Worm (Caenorhabditis elegans) whole organism, L3 larva: Measurements from ENCODE around the gene W08F4.7.

ENCODE experiments used
- ceh-16 ChIP-seq: sonication (generic microtip); optimal IDR thresholded peaks from 2 replicates; lab custom pipeline; 2017; ENCODE audit warnings: missing biosample characterization, missing genetic modification characterization
- egl-5 ChIP-seq: fragments of 150-350 bp; optimal IDR thresholded peaks from 2 replicates; lab custom pipeline; 2017; ENCODE audit warnings: missing biosample characterization, missing genetic modification reagents, missing genetic modification characterization, inconsistent platforms
- elt-2 ChIP-seq: sonication (generic microtip); optimal IDR thresholded peaks from 2 replicates; lab custom pipeline; 2016; ENCODE audit warnings: missing genetic modification reagents, mild to moderate bottlenecking, missing genetic modification characterization, missing compliant biosample characterization
- fkh-10 ChIP-seq: sonication (generic microtip); optimal IDR thresholded peaks from 2 replicates; lab custom pipeline; 2017; ENCODE audit warnings: missing biosample characterization, missing genetic modification reagents, missing genetic modification characterization
- fkh-2 ChIP-seq: fragments of 150-350 bp; optimal IDR thresholded peaks from 2 replicates; lab custom pipeline; 2014; ENCODE audit warnings: missing biosample characterization, missing genetic modification reagents, missing genetic modification characterization
- lin-15B ChIP-seq: fragments of 150-350 bp; optimal IDR thresholded peaks from 2 replicates; lab custom pipeline; 2014; ENCODE audit warnings: missing biosample characterization, missing genetic modification characterization
- nhr-11 ChIP-seq: fragments of 150-350 bp; optimal IDR thresholded peaks from 2 replicates; lab custom pipeline; 2014; ENCODE audit warnings: missing biosample characterization, missing genetic modification characterization
- nhr-237 ChIP-seq: fragments of 150-350 bp; optimal IDR thresholded peaks from 2 replicates; lab custom pipeline; 2014; ENCODE audit warnings: missing biosample characterization, missing genetic modification characterization
- pha-4 ChIP-seq: fragments of 150-350 bp; optimal IDR thresholded peaks from 2 replicates; lab custom pipeline; 2014; ENCODE audit warnings: missing biosample characterization, missing genetic modification reagents, missing genetic modification characterization
- sea-2 ChIP-seq: fragments of 150-350 bp; sonication (generic microtip); optimal IDR thresholded peaks from 4 replicates; lab custom pipeline; 2014; ENCODE audit warnings: missing biosample characterization, missing genetic modification reagents, missing genetic modification characterization
- tbx-2 ChIP-seq: sonication (generic microtip); optimal IDR thresholded peaks from 2 replicates; lab custom pipeline; 2016; ENCODE audit warnings: mild to moderate bottlenecking, missing genetic modification characterization, missing compliant biosample characterization
- unc-39 ChIP-seq: sonication (generic microtip); optimal IDR thresholded peaks from 4 replicates; lab custom pipeline; 2017; ENCODE audit warnings: missing biosample characterization, missing genetic modification characterization
- zag-1 ChIP-seq: fragments of 150-350 bp; optimal IDR thresholded peaks from 2 replicates; lab custom pipeline; 2014; ENCODE audit warnings: missing biosample characterization, missing genetic modification characterization
- ztf-11 ChIP-seq: fragments of 150-350 bp; optimal IDR thresholded peaks from 2 replicates; lab custom pipeline; 2014; ENCODE audit warnings: missing biosample characterization, missing genetic modification characterization

DNA sequence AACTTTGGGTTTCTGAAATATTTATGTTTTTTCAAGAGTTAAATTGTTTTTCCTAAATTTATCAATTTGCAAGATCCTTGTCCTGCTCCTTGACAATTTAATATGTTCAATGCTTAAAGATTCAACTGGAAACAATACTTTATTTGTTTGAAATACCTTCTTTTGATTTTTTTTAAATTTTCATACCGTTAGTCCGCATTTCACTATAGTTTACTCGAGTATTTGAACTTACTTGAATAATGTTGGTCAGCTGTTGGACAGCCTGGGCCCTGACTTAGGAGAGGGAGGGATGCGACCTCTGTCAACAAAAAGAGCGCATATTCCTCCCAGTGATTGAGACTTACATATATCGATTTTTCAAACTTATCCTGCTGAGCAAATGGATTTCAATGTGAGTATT lies 28.5 kb upstream of the W08F4.7 start, which contains the start of gene W04H10.5:
- TF ChIP-seq fkh-2 (tag; lab: Kevin White, UChicago) (no peak), pha-4 (tag; lab: Kevin White, UChicago) (no peak), elt-2 (tag; lab: Kevin White, UChicago) (no peak), nhr-11 (tag; lab: Kevin White, UChicago) (no peak), ceh-16 (tag; lab: Kevin White, UChicago) (no peak), sea-2 (GFP tag; lab: Kevin White, UChicago) (no peak), lin-15B (tag; lab: Kevin White, UChicago) (no peak), fkh-10 (GFP tag; lab: Kevin White, UChicago) (no peak), egl-5 (tag; lab: Kevin White, UChicago) (no peak), zag-1 (tag; lab: Kevin White, UChicago) (no peak), tbx-2 (no peak), unc-39 (tag; lab: Kevin White, UChicago) (no peak), ztf-11 (tag; lab: Kevin White, UChicago) (no peak), nhr-237 (tag; lab: Kevin White, UChicago) (no peak)
